Fruit fly (Drosophila melanogaster) Kc167 (cell line): ENCODE measurements around the gene ND-MLRQ.

Experiments used
- Sin3A ChIP-seq: fragments of >200 bp; optimal IDR thresholded peaks from 2 replicates; lab custom pipeline; 2018; ENCODE audit warnings: missing external identifiers
- h ChIP-seq: fragments of >200 bp; optimal IDR thresholded peaks from 3 replicates; lab custom pipeline; 2018; ENCODE audit warnings: missing external identifiers
- insv ChIP-seq: fragments of >200 bp; optimal IDR thresholded peaks from 3 replicates; lab custom pipeline; 2018; ENCODE audit warnings: missing external identifiers
- psq ChIP-seq: fragments of >200 bp; optimal IDR thresholded peaks from 2 replicates; lab custom pipeline; 2017; ENCODE audit warnings: missing external identifiers
- ttk ChIP-seq: sonication (Bioruptor generic); optimal IDR thresholded peaks from 2 replicates; lab custom pipeline; 2017; ENCODE audit warnings: missing external identifiers

DNA sequence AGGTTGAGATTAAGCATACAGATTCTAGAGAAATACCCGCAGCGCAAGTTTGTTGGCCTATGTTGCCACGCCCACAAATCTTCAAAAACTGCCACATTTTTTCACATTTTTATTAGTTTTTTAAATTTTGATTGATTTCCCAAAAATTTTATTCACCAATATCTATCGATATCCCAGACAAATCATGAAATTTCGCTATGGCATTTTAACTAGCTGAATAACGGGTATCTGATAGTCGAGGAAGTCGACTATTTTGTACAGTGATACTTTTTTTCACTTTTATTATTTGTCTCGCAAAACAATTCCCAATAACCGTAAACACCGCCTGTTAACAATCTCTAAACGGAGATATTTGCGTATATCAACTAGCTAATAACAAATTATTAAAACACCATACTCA is 944 bp downstream of the ND-MLRQ start:
- TF ChIP-seq h (lab: Kevin White, UChicago) (no peak), insv (lab: Kevin White, UChicago) (no peak), ttk (lab: Kevin White, UChicago) (no peak), psq (lab: Kevin White, UChicago) (no peak), Sin3A (lab: Kevin White, UChicago) (no peak)
